Worm (Caenorhabditis elegans): Measurements from ENCODE around the gene K12H4.3.

DNA sequence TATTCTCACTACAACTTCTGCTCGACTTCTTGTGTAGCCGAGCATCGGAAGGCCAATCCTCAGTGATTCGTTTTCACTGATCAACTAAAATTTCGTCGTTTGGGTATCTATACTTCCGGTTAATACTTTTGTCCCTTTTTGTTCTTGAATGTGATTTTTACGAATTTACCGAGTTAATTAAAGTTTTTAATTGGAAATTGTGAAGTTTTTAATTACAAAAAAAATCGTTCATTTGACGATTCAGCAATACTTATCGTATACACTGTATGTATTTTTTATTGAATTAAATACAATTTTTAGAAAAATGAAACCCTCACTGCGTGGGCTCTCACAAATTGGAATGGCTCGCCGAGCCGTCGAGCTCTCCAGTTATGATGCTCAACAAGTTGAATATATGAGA, 45.6 kb downstream of the K12H4.3 start, which contains the start of gene idi-1:
- TF ChIP-seq W03F9.2 (tag; optimal IDR thresholded peaks at IDR 0.05) = no peak
- TF ChIP-seq him-1 (tag; optimal IDR thresholded peaks at IDR 0.05) = no peak
